Worm (Caenorhabditis elegans) whole organism, dauer: Measurements from ENCODE around the gene C09B9.1.
"Not testable (repeated sequence)": the region's sequence is repeated elsewhere in the genome, so short reads cannot be mapped to it uniquely, and the experiment has no call there.

ENCODE experiments used
- unc-62 ChIP-seq: sonication (generic microtip); optimal IDR thresholded peaks from 2 replicates; lab custom pipeline; 2017; ENCODE audit warnings: missing biosample characterization, missing genetic modification reagents, missing genetic modification characterization

Gene C09B9.1

DNA sequence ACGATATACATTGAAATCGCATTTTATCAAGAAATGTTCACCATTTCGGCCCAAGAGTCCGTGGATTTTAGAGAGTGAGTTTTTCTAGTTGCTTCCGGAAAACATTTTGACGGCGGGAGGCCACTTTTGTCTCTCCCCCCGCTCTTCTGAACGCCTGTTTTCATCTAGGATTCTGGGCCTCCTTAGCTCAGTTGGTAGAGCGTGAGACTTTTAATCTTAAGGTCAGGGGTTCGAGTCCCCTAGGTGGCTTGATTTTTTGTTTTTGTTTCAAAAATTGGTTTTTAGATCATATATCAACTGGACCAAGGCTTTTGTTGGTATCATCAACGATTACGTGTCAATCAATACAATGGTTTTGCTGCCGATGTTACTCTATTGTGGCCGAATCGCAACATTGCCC lies 1.2 kb downstream of the C09B9.1 start:
- no peak for TF ChIP-seq unc-62 (GFP tag; lab: Kevin White, UChicago)

ce11 chrIV:5045389-5045788 lies 7.8 kb downstream of the C09B9.1 start, which contains the start of gene hot-9:
Gene hot-9, minus strand, starts transcription at chrIV:5045489.
- no peak for TF ChIP-seq unc-62 (GFP tag; lab: Kevin White, UChicago)

- TF ChIP-seq unc-62 (GFP tag; lab: Kevin White, UChicago), result no peak
These were observed 16.7 kb downstream of the C09B9.1 start for ce11 chrIV:5054297-5054696.

DNA sequence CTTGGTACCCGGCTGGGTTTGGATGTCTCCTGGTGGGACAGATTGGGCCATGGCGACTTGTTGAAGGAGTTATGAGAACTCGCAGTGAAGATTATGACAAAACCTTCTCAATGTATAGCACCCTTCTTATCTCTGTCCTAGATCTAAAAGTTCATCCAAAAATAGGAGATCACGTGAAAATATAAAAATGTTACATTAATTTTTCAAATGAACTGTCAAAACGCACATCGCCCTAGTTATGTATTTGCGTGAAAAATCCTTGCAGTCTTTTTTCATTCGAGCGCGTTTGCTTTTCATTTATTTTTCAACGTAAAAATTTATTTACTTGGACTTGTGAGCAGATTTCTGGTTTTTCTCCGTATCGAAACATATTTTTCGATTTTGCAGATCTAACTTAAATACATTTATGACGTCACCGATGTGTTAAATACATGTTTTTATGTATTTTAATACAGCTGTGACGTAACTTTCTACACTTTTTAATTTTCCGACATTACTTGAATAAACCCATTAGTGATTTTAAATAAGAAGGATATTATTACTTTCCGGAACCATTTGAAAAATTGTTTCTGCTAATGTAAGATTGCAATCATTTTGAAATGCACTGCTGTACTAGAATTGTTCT lies 18.5 kb downstream of the C09B9.1 start, which contains the start of gene msp-55:
msp-55 (minus strand) TSS at position 51 of the 625 bp plus-strand sequence.
- TF ChIP-seq unc-62 (GFP tag; lab: Kevin White, UChicago), result no peak

- no peak for TF ChIP-seq unc-62 (GFP tag; lab: Kevin White, UChicago)
These were observed 23.4 kb downstream of the C09B9.1 start, which contains the start of gene C09B9.7 for ce11 chrIV:5060984-5061383. Gene C09B9.7, minus strand, starts transcription at chrIV:5061084.

DNA sequence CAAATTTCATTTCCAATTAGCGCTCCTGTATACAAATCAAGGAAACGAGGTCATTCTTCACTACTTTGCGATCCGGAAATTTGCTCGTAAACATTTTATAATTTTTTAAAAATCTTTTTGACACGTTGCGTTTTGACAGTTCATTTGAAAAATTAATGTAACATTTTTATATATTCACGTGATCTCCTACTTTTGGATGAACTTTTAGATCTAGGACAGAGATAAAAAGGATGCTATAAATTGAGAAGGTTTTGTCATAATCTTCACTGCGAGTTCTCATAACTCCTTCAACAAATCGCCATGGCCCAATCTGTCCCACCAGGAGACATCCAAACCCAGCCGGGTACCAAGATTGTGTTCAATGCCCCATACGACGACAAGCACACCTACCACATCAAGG lies 24.7 kb downstream of the C09B9.1 start, which contains the start of gene msp-57:
msp-57 (plus strand) TSS at position 301 of the 400 bp plus-strand sequence.
- TF ChIP-seq unc-62 (GFP tag; lab: Kevin White, UChicago), result not testable (repeated sequence)

- TF ChIP-seq unc-62 (GFP tag; lab: Kevin White, UChicago), result no peak
These were observed 25.7 kb downstream of the C09B9.1 start for ce11 chrIV:5063297-5063696.

- not testable (repeated sequence) for TF ChIP-seq unc-62 (GFP tag; lab: Kevin White, UChicago)
These were observed 27.4 kb downstream of the C09B9.1 start, which contains the start of gene msp-53 for ce11 chrIV:5064961-5065360. Gene msp-53, minus strand, starts transcription at chrIV:5065061.

DNA sequence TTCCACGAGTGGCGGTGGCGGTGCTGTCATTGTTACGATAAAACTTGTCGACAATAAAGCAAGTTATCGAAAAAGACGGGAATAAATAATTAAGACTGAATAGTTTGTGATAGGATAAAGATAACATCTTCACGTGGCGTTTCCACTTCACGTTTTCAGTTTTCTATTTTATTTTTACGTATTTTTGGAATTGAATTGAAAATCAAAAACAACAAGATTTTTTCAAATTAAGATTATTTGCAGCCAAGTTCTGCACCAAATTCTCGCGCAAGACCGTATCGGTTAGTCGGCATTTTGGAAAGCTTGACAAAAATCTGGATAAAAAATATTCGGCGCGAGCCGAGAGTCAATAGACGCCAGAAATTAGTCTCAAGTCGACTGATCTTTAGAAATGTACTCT lies 29.3 kb downstream of the C09B9.1 start, which contains the start of gene ttbk-2.2:
ttbk-2.2 (minus strand) TSS at position 101 of the 400 bp plus-strand sequence.
- not testable (repeated sequence) for TF ChIP-seq unc-62 (GFP tag; lab: Kevin White, UChicago)

DNA sequence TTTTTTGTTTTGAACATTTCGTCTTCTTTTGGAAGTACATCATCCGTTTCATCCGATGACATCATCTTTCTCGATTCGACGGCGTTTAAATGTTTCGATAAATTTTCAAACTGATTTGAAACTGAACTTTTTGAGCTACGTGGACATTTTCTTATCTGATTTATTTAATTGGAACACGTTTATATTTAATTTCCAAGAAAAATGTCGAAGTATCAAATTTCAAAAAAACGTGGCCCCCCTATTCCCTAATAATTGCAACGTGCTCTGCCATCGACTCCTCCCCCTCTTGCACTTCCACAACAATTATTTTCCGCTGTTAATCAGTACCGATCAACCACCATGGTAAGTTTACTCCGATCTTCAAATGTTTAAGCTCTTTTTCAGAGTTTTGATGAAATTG lies 31.0 kb downstream of the C09B9.1 start, which contains the start of the genes R13H9.6 and rmd-6:
R13H9.6 (minus strand) TSS at position 101 of the 400 bp plus-strand sequence.
rmd-6 (plus strand) TSS at position 305 of the 400 bp plus-strand sequence.
- not testable (repeated sequence) for TF ChIP-seq unc-62 (GFP tag; lab: Kevin White, UChicago)

ce11 chrIV:5070593-5070992 lies 33.0 kb downstream of the C09B9.1 start, which contains the start of gene C02B10.6:
Gene C02B10.6, plus strand, starts transcription at chrIV:5070893.
- not testable (repeated sequence) for TF ChIP-seq unc-62 (GFP tag; lab: Kevin White, UChicago)

DNA sequence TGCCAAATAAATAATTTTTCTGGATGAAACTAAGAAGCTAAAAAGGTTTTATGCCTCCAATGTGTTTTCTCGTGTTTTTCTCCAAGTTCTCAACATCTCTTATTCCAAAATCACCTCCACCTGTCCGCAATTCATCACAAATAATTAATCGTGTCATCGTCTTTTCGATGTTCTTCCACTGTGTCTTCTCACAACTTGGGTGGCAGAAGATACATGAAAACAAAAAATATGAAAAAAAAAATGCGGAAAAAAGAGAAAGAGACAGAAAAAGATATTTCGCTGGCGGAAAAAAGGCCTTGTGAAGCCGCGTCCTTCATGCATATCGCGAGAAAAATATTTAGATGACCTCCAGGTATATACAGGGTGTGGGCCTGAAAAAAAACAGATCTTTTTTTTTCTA lies 36.2 kb downstream of the C09B9.1 start:
- no peak for TF ChIP-seq unc-62 (GFP tag; lab: Kevin White, UChicago)

ce11 chrIV:5076607-5077006 lies 39.0 kb downstream of the C09B9.1 start:
- TF ChIP-seq unc-62 (GFP tag; lab: Kevin White, UChicago), result no peak

ce11 chrIV:5077918-5078317 lies 40.3 kb downstream of the C09B9.1 start:
- TF ChIP-seq unc-62 (GFP tag; lab: Kevin White, UChicago), result no peak

DNA sequence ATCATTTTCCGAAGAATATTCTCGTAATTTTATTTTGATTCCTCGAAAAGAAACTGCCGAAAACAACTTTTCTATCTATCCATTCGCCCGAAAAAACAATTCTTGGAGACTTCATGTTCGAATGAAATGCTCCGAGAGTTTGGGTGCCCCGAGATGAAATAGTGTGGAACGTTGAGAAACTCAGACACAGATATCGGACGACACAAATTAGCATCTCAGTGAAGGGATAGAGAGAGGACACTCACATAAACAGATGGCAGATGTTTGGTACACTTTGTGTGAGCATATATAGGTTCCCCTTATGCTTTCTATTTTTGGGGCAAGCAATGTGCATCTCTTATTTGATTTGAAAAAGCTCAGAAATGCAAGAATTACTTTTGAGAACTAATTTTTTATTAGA lies 41.3 kb downstream of the C09B9.1 start:
- no peak for TF ChIP-seq unc-62 (GFP tag; lab: Kevin White, UChicago)

DNA sequence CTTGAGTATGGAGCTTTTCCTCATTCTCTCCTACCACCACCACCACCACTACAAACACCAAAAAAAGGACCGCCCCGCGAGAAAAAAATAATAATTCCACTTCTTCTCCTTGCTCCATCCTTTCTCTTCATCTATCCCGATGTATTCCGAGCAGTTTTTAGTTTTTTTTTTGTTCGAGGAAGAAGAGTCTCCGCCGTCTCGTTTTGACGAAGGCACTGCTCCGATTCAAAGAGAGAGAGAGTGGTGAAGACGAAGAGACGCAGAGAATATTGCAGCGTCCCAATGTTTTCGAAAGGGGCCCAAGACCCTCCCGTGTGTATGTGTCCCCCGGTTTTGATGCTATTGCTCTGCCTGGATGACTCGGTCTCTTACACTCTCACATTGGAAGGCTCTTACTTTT lies 43.5 kb downstream of the C09B9.1 start:
- TF ChIP-seq unc-62 (GFP tag; lab: Kevin White, UChicago), result no peak
